Fruit fly (Drosophila melanogaster): ENCODE results near the gene CG4836.

CG4836 gene

dm6 chr3R:20035887-20036286 is 22.2 kb downstream of the CG4836 start, which contains the start of gene Regnase-1 (continued):
- TF ChIP-seq lbe (GFP tag; optimal IDR thresholded peaks at IDR 0.05) (peak; percentile 86), CG11723 (GFP tag; optimal IDR thresholded peaks at IDR 0.05) (peak; percentile 89), gcm (GFP tag; optimal IDR thresholded peaks at IDR 0.05) (peak; percentile 94), CG10321 (GFP tag; IDR thresholded peaks at IDR 0.05) (peak; percentile 66), CG10267 (tag; optimal IDR thresholded peaks at IDR 0.05) (peak; percentile 91), CG12219 (GFP tag; optimal IDR thresholded peaks at IDR 0.05) (peak; percentile 93), ac (GFP tag; optimal IDR thresholded peaks at IDR 0.05) (peak; percentile 77), gce (GFP tag; IDR thresholded peaks at IDR 0.05) (peak; percentile 95), unc-4 (GFP tag; IDR thresholded peaks at IDR 0.05; ENCODE audit: partially characterized antibody) (peak; percentile 96), Opbp (GFP tag; IDR thresholded peaks at IDR 0.05; ENCODE audit: partially characterized antibody) (peak; percentile 98), Med (GFP tag) (peak; percentile 99), CG4360 (GFP tag; IDR thresholded peaks at IDR 0.05) (peak; percentile 58; the same call in 1 of the 2 replicates), dpn (GFP tag; optimal IDR thresholded peaks at IDR 0.05) (peak; percentile 83 to 92), CG7372 (GFP tag; IDR thresholded peaks at IDR 0.05) (peak; percentile 85), Hr51 (GFP tag; optimal IDR thresholded peaks at IDR 0.05) (peak; percentile 87), CG12769 (tag; optimal IDR thresholded peaks at IDR 0.05) (no peak), CG11093 (GFP tag; IDR thresholded peaks at IDR 0.05) (no peak; the same call in 2 of the 3 replicates), CG1832 (GFP tag; optimal IDR thresholded peaks at IDR 0.05) (no peak), CG6683 (GFP tag; optimal IDR thresholded peaks at IDR 0.05) (peak; percentile 89), CG1647 (GFP tag; optimal IDR thresholded peaks at IDR 0.05) (peak; percentile 83), CG3838 (GFP tag; optimal IDR thresholded peaks at IDR 0.05) (peak; percentile 82), CG8359 (GFP tag; optimal IDR thresholded peaks at IDR 0.05; ENCODE audit: borderline replicate concordance) (peak; percentile 86), ind (GFP tag; optimal IDR thresholded peaks at IDR 0.05) (peak; percentile 71), phol (tag; optimal IDR thresholded peaks at IDR 0.05) (peak; percentile 95), Sin3A (optimal IDR thresholded peaks at IDR 0.05) (peak; percentile 51), CG31365 (tag; optimal IDR thresholded peaks at IDR 0.05) (peak; percentile 86), fd3F (GFP tag; optimal IDR thresholded peaks at IDR 0.05) (peak; percentile 87), D19B (GFP tag; optimal IDR thresholded peaks at IDR 0.05) (peak; percentile 75), eyg (GFP tag; optimal IDR thresholded peaks at IDR 0.05) (peak; percentile 90), D19A (tag; optimal IDR thresholded peaks at IDR 0.05) (no peak), Sox100B (GFP tag; optimal IDR thresholded peaks at IDR 0.05) (peak; percentile 92), Nf-YA (GFP tag; IDR thresholded peaks at IDR 0.05) (peak; percentile 82), CG4404 (GFP tag; IDR thresholded peaks at IDR 0.05) (peak; percentile 51; the same call in 1 of the 2 replicates), pzg (GFP tag; optimal IDR thresholded peaks at IDR 0.05) (peak; percentile 95), CG15073 (GFP tag; optimal IDR thresholded peaks at IDR 0.05) (no peak), CG31224 (GFP tag; IDR thresholded peaks at IDR 0.05) (peak; percentile 84), CG11456 (GFP tag; IDR thresholded peaks at IDR 0.05) (peak; percentile 90), row (GFP tag; IDR thresholded peaks at IDR 0.05) (peak; percentile 74), nom (GFP tag; optimal IDR thresholded peaks at IDR 0.05) (peak; percentile 93), CG7963 (GFP tag; IDR thresholded peaks at IDR 0.05; ENCODE audit: partially characterized antibody) (peak; percentile 95), CG12659 (GFP tag; optimal IDR thresholded peaks at IDR 0.05) (peak; percentile 95), PHDP (tag; optimal IDR thresholded peaks at IDR 0.05) (peak; percentile 95), CG18599 (GFP tag; optimal IDR thresholded peaks at IDR 0.05) (peak; percentile 93), CG5953 (GFP tag; IDR thresholded peaks at IDR 0.05) (peak; percentile 85), CG7556 (GFP tag; optimal IDR thresholded peaks at IDR 0.05) (peak; percentile 80), C15 (GFP tag; IDR thresholded peaks at IDR 0.05) (peak; percentile 75; the same call in 2 of the 3 replicates), CG2199 (GFP tag; IDR thresholded peaks at IDR 0.05) (0 out of 3 replicates have a peak, but pooled peaks have one; percentile 32), pum (GFP tag; optimal IDR thresholded peaks at IDR 0.05) (peak; percentile 79), CG11696 (GFP tag; IDR thresholded peaks at IDR 0.05) (peak; percentile 82), gcm2 (GFP tag; optimal IDR thresholded peaks at IDR 0.05) (peak; percentile 74)
